Fruit fly (Drosophila melanogaster) whole organism, embryonic: ENCODE measurements around the gene CG13096.

Source experiments
- Atf3 ChIP-seq: fragments of 200-800 bp; sonication (Bioruptor generic); optimal IDR thresholded peaks from 3 replicates; lab custom pipeline; 2016; ENCODE audit warnings: missing biosample characterization, missing genetic modification characterization
- Atf6 ChIP-seq: fragments of 200-800 bp; sonication (Bioruptor generic); IDR thresholded peaks from 2 replicates; pipeline ENCODE4 v1.3.6; 2022; ENCODE audit warnings: missing biosample characterization, missing genetic modification characterization
- BEAF-32 ChIP-seq: fragments of 200-800 bp; sonication (Bioruptor generic); optimal IDR thresholded peaks from 3 replicates; lab custom pipeline; 2017; ENCODE audit warnings: missing biosample characterization, missing genetic modification characterization, mild to moderate bottlenecking, moderate library complexity, missing genetic modification reagents
- Blimp-1 ChIP-seq: fragments of 200-800 bp; sonication (Bioruptor generic); optimal IDR thresholded peaks from 3 replicates; lab custom pipeline; 2018; ENCODE audit warnings: missing biosample characterization, missing genetic modification characterization, mild to moderate bottlenecking, moderate library complexity, missing genetic modification reagents
- CG1233 ChIP-seq: fragments of 200-800 bp; sonication (Bioruptor generic); optimal IDR thresholded peaks from 4 replicates; lab custom pipeline; 2018; ENCODE audit warnings: missing biosample characterization, mild to moderate bottlenecking, missing genetic modification characterization
- CG16779 ChIP-seq: fragments of 200-800 bp; sonication (Bioruptor generic); IDR thresholded peaks from 2 replicates; pipeline ENCODE4 v1.3.6; 2022; ENCODE audit warnings: missing biosample characterization, missing genetic modification characterization
- CG17359 ChIP-seq: fragments of 200-800 bp; sonication (Bioruptor generic); optimal IDR thresholded peaks from 3 replicates; lab custom pipeline; 2018; ENCODE audit warnings: missing biosample characterization, mild to moderate bottlenecking, missing genetic modification characterization, moderate library complexity
- CG17612 ChIP-seq: fragments of 200-800 bp; sonication (Bioruptor generic); IDR thresholded peaks from 2 replicates; pipeline ENCODE4 v1.3.6; 2022; ENCODE audit warnings: missing biosample characterization, missing genetic modification characterization
- CG1792 ChIP-seq: fragments of 200-800 bp; sonication (Bioruptor generic); optimal IDR thresholded peaks from 2 replicates; lab custom pipeline; 2016; ENCODE audit warnings: missing biosample characterization, missing genetic modification characterization
- CG32772 ChIP-seq: fragments of 200-800 bp; sonication (Bioruptor generic); IDR thresholded peaks from 2 replicates; pipeline ENCODE4 v1.3.6; 2022; ENCODE audit warnings: missing biosample characterization, missing genetic modification characterization
- CG3281 ChIP-seq: fragments of 200-800 bp; sonication (Bioruptor generic); optimal IDR thresholded peaks from 3 replicates; lab custom pipeline; 2017; ENCODE audit warnings: missing biosample characterization, mild to moderate bottlenecking, missing genetic modification characterization
- CG42726 ChIP-seq: fragments of 200-800 bp; sonication (Bioruptor generic); IDR thresholded peaks from 2 replicates; pipeline ENCODE4 v1.3.6; 2022; ENCODE audit warnings: missing biosample characterization, missing genetic modification characterization; ENCODE audit not compliant: partially characterized antibody
- CG4360 ChIP-seq: fragments of 200-800 bp; sonication (Bioruptor generic); IDR thresholded peaks from 2 replicates; pipeline ENCODE4 v1.3.6; 2022; ENCODE audit warnings: missing biosample characterization, missing genetic modification characterization
- CG4424 ChIP-seq: fragments of 200-800 bp; sonication (Bioruptor generic); optimal IDR thresholded peaks from 3 replicates; lab custom pipeline; 2016; ENCODE audit warnings: missing biosample characterization, missing genetic modification characterization
- CG4820 ChIP-seq: fragments of 200-800 bp; sonication (Bioruptor generic); optimal IDR thresholded peaks from 3 replicates; lab custom pipeline; 2016; ENCODE audit warnings: missing biosample characterization, missing genetic modification characterization
- CG6175 ChIP-seq: fragments of 200-800 bp; sonication (Bioruptor generic); IDR thresholded peaks from 3 replicates; pipeline ENCODE4 v1.3.6; 2022; ENCODE audit warnings: missing biosample characterization, missing genetic modification characterization
- CG6272 ChIP-seq: fragments of 200-800 bp; sonication (Bioruptor generic); IDR thresholded peaks from 2 replicates; pipeline ENCODE4 v1.3.6; 2022; ENCODE audit warnings: missing biosample characterization, missing genetic modification characterization
- CG7372 ChIP-seq: fragments of 200-800 bp; sonication (Bioruptor generic); IDR thresholded peaks from 2 replicates; pipeline ENCODE4 v1.3.6; 2022; ENCODE audit warnings: missing biosample characterization, missing genetic modification characterization
- CG9932 ChIP-seq: fragments of 200-800 bp; sonication (Bioruptor generic); IDR thresholded peaks from 2 replicates; pipeline ENCODE4 v1.3.6; 2022; ENCODE audit warnings: missing biosample characterization, missing genetic modification characterization
- Dad ChIP-seq: fragments of 200-800 bp; sonication (Bioruptor generic); optimal IDR thresholded peaks from 3 replicates; lab custom pipeline; 2016; ENCODE audit warnings: missing biosample characterization, missing genetic modification characterization
- Dek ChIP-seq: fragments of 200-800 bp; sonication (Bioruptor generic); optimal IDR thresholded peaks from 3 replicates; lab custom pipeline; 2019; ENCODE audit warnings: missing biosample characterization, mild to moderate bottlenecking, missing genetic modification characterization, moderate library complexity
- Dfd ChIP-seq, 2 experiments: fragments of >200 bp; optimal IDR thresholded peaks; 2 replicates each; lab custom pipeline; 2017; ENCODE audit warnings: missing biosample characterization in 2 of 2, missing genetic modification characterization in 2 of 2
- Dll ChIP-seq: fragments of 200-800 bp; sonication (Bioruptor generic); IDR thresholded peaks from 4 replicates; pipeline ENCODE4 v1.3.6; 2022; ENCODE audit warnings: missing biosample characterization, missing genetic modification characterization; ENCODE audit not compliant: partially characterized antibody
- E2f2 ChIP-seq: fragments of 200-800 bp; sonication (Bioruptor generic); IDR thresholded peaks from 2 replicates; pipeline ENCODE4 v1.3.6; 2022; ENCODE audit warnings: missing biosample characterization, missing genetic modification characterization
- Ets65A ChIP-seq: fragments of 200-800 bp; sonication (Bioruptor generic); peaks from one replicate; lab custom pipeline; 2016; ENCODE audit warnings: missing biosample characterization, missing genetic modification characterization
- Fer1 ChIP-seq: fragments of 200-800 bp; sonication (Bioruptor generic); optimal IDR thresholded peaks from 2 replicates; lab custom pipeline; 2017; ENCODE audit warnings: missing biosample characterization, mild to moderate bottlenecking, missing genetic modification characterization
- Fer2 ChIP-seq: fragments of 200-800 bp; sonication (Bioruptor generic); optimal IDR thresholded peaks from 2 replicates; lab custom pipeline; 2018; ENCODE audit warnings: missing biosample characterization, mild to moderate bottlenecking, missing genetic modification characterization, moderate library complexity
- Hr39 ChIP-seq: fragments of >200 bp; optimal IDR thresholded peaks from 2 replicates; lab custom pipeline; 2017
- Hsf ChIP-seq: fragments of 200-800 bp; sonication (Bioruptor generic); optimal IDR thresholded peaks from 3 replicates; lab custom pipeline; 2016; ENCODE audit warnings: missing biosample characterization, missing genetic modification characterization
- Lhr ChIP-seq: fragments of 200-800 bp; sonication (Bioruptor generic); optimal IDR thresholded peaks from 3 replicates; lab custom pipeline; 2017; ENCODE audit warnings: mild to moderate bottlenecking, missing biosample characterization, missing genetic modification reagents, missing genetic modification characterization
- NFAT ChIP-seq: fragments of 200-800 bp; sonication (Bioruptor generic); IDR thresholded peaks from 2 replicates; pipeline ENCODE4 v1.3.6; 2022; ENCODE audit warnings: missing biosample characterization, missing genetic modification characterization
- Usf ChIP-seq: fragments of 200-800 bp; sonication (Bioruptor generic); optimal IDR thresholded peaks from 2 replicates; lab custom pipeline; 2017; ENCODE audit warnings: missing genotype, missing biosample characterization, missing genetic modification characterization
- Xrp1 ChIP-seq: fragments of 200-800 bp; sonication (Bioruptor generic); IDR thresholded peaks from 2 replicates; pipeline ENCODE4 v1.3.6; 2022; ENCODE audit warnings: missing biosample characterization, missing genetic modification characterization
- YL-1 ChIP-seq: fragments of 200-800 bp; sonication (Bioruptor generic); optimal IDR thresholded peaks from 3 replicates; lab custom pipeline; 2017; ENCODE audit warnings: missing biosample characterization, mild to moderate bottlenecking, missing genetic modification characterization
- cato ChIP-seq: fragments of 200-800 bp; sonication (Bioruptor generic); optimal IDR thresholded peaks from 2 replicates; lab custom pipeline; 2016; ENCODE audit warnings: missing biosample characterization, missing genetic modification characterization, borderline replicate concordance
- croc ChIP-seq: fragments of 200-800 bp; sonication (Bioruptor generic); conservative IDR thresholded peaks from 3 replicates; pipeline ENCODE4 v1.3.6; 2022; ENCODE audit warnings: missing biosample characterization, missing genetic modification characterization
- gfzf ChIP-seq: fragments of 200-800 bp; sonication (Bioruptor generic); optimal IDR thresholded peaks from 2 replicates; lab custom pipeline; 2016; ENCODE audit warnings: missing biosample characterization, mild to moderate bottlenecking, missing genetic modification characterization, moderate library complexity
- jigr1 ChIP-seq: fragments of 200-800 bp; sonication (Bioruptor generic); IDR thresholded peaks from 3 replicates; pipeline ENCODE4 v1.3.6; 2022; ENCODE audit warnings: missing biosample characterization, missing genetic modification characterization
- jing ChIP-seq: fragments of 200-800 bp; sonication (Bioruptor generic); optimal IDR thresholded peaks from 2 replicates; lab custom pipeline; 2018; ENCODE audit warnings: missing biosample characterization, mild to moderate bottlenecking, missing genetic modification characterization
- jumu ChIP-seq: fragments of 200-800 bp; sonication (Bioruptor generic); optimal IDR thresholded peaks from 3 replicates; lab custom pipeline; 2016; ENCODE audit warnings: missing biosample characterization, missing genetic modification characterization
- ken ChIP-seq: fragments of 200-800 bp; sonication (Bioruptor generic); IDR thresholded peaks from 3 replicates; pipeline ENCODE4 v1.3.6; 2022; ENCODE audit warnings: missing biosample characterization, missing genetic modification characterization
- nerfin-2 ChIP-seq: fragments of 200-800 bp; sonication (Bioruptor generic); IDR thresholded peaks from 2 replicates; pipeline ENCODE4 v1.3.6; 2022; ENCODE audit warnings: missing biosample characterization, missing genetic modification characterization; ENCODE audit not compliant: partially characterized antibody
- peb ChIP-seq: fragments of 200-800 bp; sonication (Bioruptor generic); IDR thresholded peaks from 2 replicates; pipeline ENCODE4 v1.3.6; 2022; ENCODE audit warnings: missing biosample characterization, missing genetic modification characterization
- repo ChIP-seq: fragments of 200-800 bp; sonication (Bioruptor generic); optimal IDR thresholded peaks from 2 replicates; lab custom pipeline; 2016; ENCODE audit warnings: missing biosample characterization, missing genetic modification characterization
- salm ChIP-seq: fragments of 200-800 bp; sonication (Bioruptor generic); optimal IDR thresholded peaks from 2 replicates; lab custom pipeline; 2018; ENCODE audit warnings: missing biosample characterization, mild to moderate bottlenecking, missing genetic modification characterization
- sqz ChIP-seq: fragments of 200-800 bp; sonication (Bioruptor generic); optimal IDR thresholded peaks from 3 replicates; lab custom pipeline; 2018; ENCODE audit warnings: missing biosample characterization, mild to moderate bottlenecking, missing genetic modification characterization
- trh ChIP-seq: fragments of 200-800 bp; sonication (Bioruptor generic); optimal IDR thresholded peaks from 2 replicates; lab custom pipeline; 2016; ENCODE audit warnings: missing biosample characterization, missing genetic modification characterization
- tup ChIP-seq: fragments of 200-800 bp; sonication (Bioruptor generic); optimal IDR thresholded peaks from 2 replicates; lab custom pipeline; 2016; ENCODE audit warnings: missing biosample characterization, mild to moderate bottlenecking, missing genetic modification characterization, moderate library complexity
- wor ChIP-seq: fragments of 200-800 bp; sonication (Bioruptor generic); IDR thresholded peaks from 2 replicates; pipeline ENCODE4 v1.3.6; 2022; ENCODE audit warnings: missing biosample characterization, missing genetic modification characterization
- zf30C ChIP-seq: fragments of 200-800 bp; sonication (Bioruptor generic); optimal IDR thresholded peaks from 3 replicates; lab custom pipeline; 2018; ENCODE audit warnings: missing biosample characterization, mild to moderate bottlenecking, missing genetic modification characterization

CG13096 gene

dm6 chr2L:8534515-8535295 is 23.0 kb upstream of the CG13096 start (continued):
- TF ChIP-seq CG16779 (GFP tag; lab: Robert Waterston, UW) (peak; percentile 86), CG3281 (GFP tag; lab: Kevin White, UChicago) (peak; percentile 90), ken (GFP tag; lab: Robert Waterston, UW) (peak; percentile 93), zf30C (GFP tag; lab: Kevin White, UChicago) (no peak), CG6175 (GFP tag; lab: Robert Waterston, UW) (no peak; the same call in none of the 3 replicates), CG6272 (peak; percentile 90), Dfd (GFP tag; optimal IDR thresholded peaks at IDR 0.05; lab: Kevin White, UChicago) (no peak), sqz (GFP tag; lab: Kevin White, UChicago) (peak; percentile 90), NFAT (GFP tag; lab: Robert Waterston, UW) (peak; percentile 73), Hsf (GFP tag; lab: Kevin White, UChicago) (peak; percentile 90), CG17612 (GFP tag; lab: Robert Waterston, UW) (peak; percentile 71), nerfin-2 (GFP tag; lab: Robert Waterston, UW) (peak; percentile 77), CG32772 (GFP tag; lab: Robert Waterston, UW) (peak; percentile 94), Dad (GFP tag; lab: Kevin White, UChicago) (peak; percentile 76), gfzf (GFP tag; lab: Kevin White, UChicago) (no peak), wor (GFP tag; lab: Robert Waterston, UW) (peak; percentile 96), Blimp-1 (GFP tag; lab: Kevin White, UChicago) (peak; percentile 96), CG1233 (peak; percentile 93), Usf (GFP tag; lab: Kevin White, UChicago) (peak; percentile 77), Lhr (GFP tag; lab: Kevin White, UChicago) (peak; percentile 87), CG9932 (GFP tag; lab: Robert Waterston, UW) (peak; percentile 61), BEAF-32 (GFP tag; lab: Kevin White, UChicago) (no peak), CG4820 (peak; percentile 91), E2f2 (GFP tag; lab: Robert Waterston, UW) (peak; percentile 80), CG7372 (GFP tag; lab: Robert Waterston, UW) (peak; percentile 94), peb (GFP tag; lab: Robert Waterston, UW) (peak; percentile 95), Fer1 (GFP tag; lab: Kevin White, UChicago) (peak; percentile 94), jing (GFP tag; lab: Kevin White, UChicago) (peak; percentile 98), Xrp1 (GFP tag; lab: Robert Waterston, UW) (peak; percentile 96), cato (GFP tag; lab: Kevin White, UChicago) (peak; percentile 90), salm (tag; lab: Kevin White, UChicago) (peak; percentile 96), YL-1 (GFP tag; lab: Kevin White, UChicago) (peak; percentile 80), jigr1 (GFP tag; lab: Robert Waterston, UW) (peak; percentile 97), CG1792 (GFP tag; lab: Kevin White, UChicago) (peak; percentile 40), CG4360 (GFP tag; lab: Robert Waterston, UW) (peak; percentile 55; the same call in 1 of the 2 replicates), Fer2 (peak; percentile 87), CG17359 (tag; lab: Kevin White, UChicago) (peak; percentile 98), Dll (GFP tag; lab: Robert Waterston, UW) (peak; percentile 58; the same call in 2 of the 4 replicates), Ets65A (GFP tag; lab: Kevin White, UChicago) (peak; percentile 98), CG42726 (GFP tag; lab: Robert Waterston, UW) (no peak), Hr39 (no peak), Atf6 (GFP tag; lab: Robert Waterston, UW) (peak; percentile 83), tup (GFP tag; lab: Kevin White, UChicago) (peak; percentile 81), CG4424 (peak; percentile 94), Atf3 (GFP tag; lab: Kevin White, UChicago) (peak; percentile 84), jumu (GFP tag; lab: Kevin White, UChicago) (peak; percentile 79), trh (GFP tag; lab: Kevin White, UChicago) (peak; percentile 89), croc (GFP tag; lab: Robert Waterston, UW) (peak; percentile 96), Dek (tag; lab: Kevin White, UChicago) (peak; percentile 92), repo (GFP tag; lab: Kevin White, UChicago) (peak; percentile 52)
